Worm (Caenorhabditis elegans) whole organism, L4 larva: ENCODE results near the gene C12D8.9.

ENCODE experiments used
- T26A8.4 ChIP-seq: fragments of 200-800 bp; sonication (Bioruptor generic); IDR thresholded peaks from 2 replicates; pipeline ENCODE4 v1.3.6; 2022; ENCODE audit warnings: missing genetic modification characterization, missing compliant biosample characterization
- nhr-28 ChIP-seq: fragments of 150-350 bp; optimal IDR thresholded peaks from 2 replicates; lab custom pipeline; 2014; ENCODE audit warnings: missing biosample characterization, missing genetic modification characterization
- pha-4 ChIP-seq, 2 experiments: fragments of 150-350 bp in 1 of 2; fragments of 200-800 bp in 1 of 2; sonication (Bioruptor generic) in 1 of 2; IDR thresholded peaks in 1 of 2; optimal IDR thresholded peaks in 1 of 2; 2 replicates each; pipeline versions ENCODE4 v1.3.6 to Lab custom; 2014 to 2022; ENCODE audit warnings: missing genetic modification characterization in 2 of 2, missing genetic modification reagents in 2 of 2, missing biosample characterization in 1 of 2, missing compliant biosample characterization in 1 of 2
- unc-130 ChIP-seq: sonication (generic microtip); optimal IDR thresholded peaks from 2 replicates; lab custom pipeline; 2016; ENCODE audit warnings: missing genetic modification reagents, missing genetic modification characterization, missing compliant biosample characterization

- TF ChIP-seq T26A8.4 (GFP tag; lab: Robert Waterston, UW), result no peak
- no peak for TF ChIP-seq unc-130 (GFP tag; lab: Kevin White, UChicago)
- no peak for TF ChIP-seq nhr-28
- TF ChIP-seq pha-4 (GFP tag; IDR thresholded peaks at IDR 0.05; lab: Robert Waterston, UW), result no peak
- no peak for TF ChIP-seq pha-4 (tag; optimal IDR thresholded peaks at IDR 0.05; lab: Kevin White, UChicago)
These were observed 3.1 kb downstream of the C12D8.9 start, which contains the start of gene fipr-8 for ce11 chrV:10239861-10240260.
